Fruit fly (Drosophila melanogaster) whole organism, prepupa: ENCODE measurements around the gene Mst84B.

Experiments used
- CG11294 ChIP-seq: fragments of 200-800 bp; sonication (Bioruptor generic); IDR thresholded peaks from 2 replicates; pipeline ENCODE4 v1.3.6; 2022; ENCODE audit warnings: missing biosample characterization, missing genetic modification characterization
- CG11902 ChIP-seq: fragments of 200-800 bp; sonication (Bioruptor generic); optimal IDR thresholded peaks from 3 replicates; lab custom pipeline; 2016; ENCODE audit warnings: missing biosample characterization, missing genetic modification characterization
- CG6163 ChIP-seq: fragments of 200-800 bp; sonication (Bioruptor generic); IDR thresholded peaks from 3 replicates; pipeline ENCODE4 v1.3.6; 2022; ENCODE audit warnings: missing biosample characterization, missing genetic modification characterization
- CG8319 ChIP-seq: fragments of 200-800 bp; sonication (Bioruptor generic); optimal IDR thresholded peaks from 3 replicates; lab custom pipeline; 2016; ENCODE audit warnings: missing biosample characterization, missing genetic modification characterization
- CG8632 ChIP-seq: fragments of 200-800 bp; sonication (Bioruptor generic); optimal IDR thresholded peaks from 3 replicates; lab custom pipeline; 2016; ENCODE audit warnings: missing biosample characterization, missing genetic modification characterization
- Hr4 ChIP-seq: fragments of 200-800 bp; sonication (Bioruptor generic); optimal IDR thresholded peaks from 3 replicates; lab custom pipeline; 2016; ENCODE audit warnings: missing biosample characterization, missing genetic modification characterization
- Sox102F ChIP-seq: fragments of 200-800 bp; sonication (Bioruptor generic); optimal IDR thresholded peaks from 2 replicates; lab custom pipeline; 2016; ENCODE audit warnings: missing biosample characterization, mild to moderate bottlenecking, missing genetic modification characterization
- acj6 ChIP-seq: fragments of 200-800 bp; sonication (Bioruptor generic); optimal IDR thresholded peaks from 3 replicates; lab custom pipeline; 2016; ENCODE audit warnings: missing biosample characterization, missing genetic modification characterization
- svp ChIP-seq: fragments of 200-800 bp; sonication (Bioruptor generic); peaks from one replicate; lab custom pipeline; 2016; ENCODE audit warnings: missing biosample characterization, missing genetic modification characterization

DNA sequence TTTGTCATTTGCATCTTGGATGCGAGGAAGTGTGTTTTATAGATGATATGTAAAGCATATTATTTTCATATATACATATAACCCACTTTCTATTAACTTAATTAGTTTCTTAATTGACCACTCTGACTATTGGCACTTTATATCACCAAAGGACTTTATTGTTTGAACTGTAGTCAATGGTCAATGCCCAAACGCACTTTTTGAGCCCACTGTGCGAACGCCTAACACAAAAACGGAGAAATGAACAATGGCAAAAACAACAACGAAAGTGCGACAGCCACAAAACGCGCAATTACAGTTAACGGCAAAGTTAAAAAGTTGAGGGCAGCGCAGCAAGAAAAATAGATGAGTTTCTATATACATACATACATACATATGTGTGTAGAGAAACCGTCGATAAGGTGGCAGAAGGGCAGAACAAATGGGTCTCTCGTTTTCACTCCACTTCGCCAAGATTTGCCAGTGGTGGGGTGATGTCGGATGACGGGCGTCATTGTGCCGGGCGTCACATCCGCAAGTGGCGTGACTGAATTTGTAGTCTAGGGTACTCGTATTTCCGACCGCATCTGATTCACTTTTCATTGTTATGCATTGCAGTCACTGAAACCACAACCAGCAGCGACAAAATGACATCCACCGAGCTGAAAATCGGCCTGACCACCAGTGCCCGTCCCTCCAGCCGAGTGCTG is 14.5 kb downstream of the Mst84B start:
- TF ChIP-seq CG11294 (GFP tag; lab: Robert Waterston, UW) (no peak), Hr4 (peak; percentile 35), CG8319 (GFP tag; lab: Kevin White, UChicago) (no peak), CG8632 (GFP tag; lab: Kevin White, UChicago) (no peak), CG11902 (GFP tag; lab: Kevin White, UChicago) (no peak), Sox102F (GFP tag; lab: Kevin White, UChicago) (peak; percentile 48), CG6163 (no peak), svp (GFP tag; lab: Kevin White, UChicago) (no peak), acj6 (GFP tag; lab: Kevin White, UChicago) (peak; percentile 35)
